Fruit fly (Drosophila melanogaster): ENCODE measurements around the gene Jig.

The Jig gene

DNA sequence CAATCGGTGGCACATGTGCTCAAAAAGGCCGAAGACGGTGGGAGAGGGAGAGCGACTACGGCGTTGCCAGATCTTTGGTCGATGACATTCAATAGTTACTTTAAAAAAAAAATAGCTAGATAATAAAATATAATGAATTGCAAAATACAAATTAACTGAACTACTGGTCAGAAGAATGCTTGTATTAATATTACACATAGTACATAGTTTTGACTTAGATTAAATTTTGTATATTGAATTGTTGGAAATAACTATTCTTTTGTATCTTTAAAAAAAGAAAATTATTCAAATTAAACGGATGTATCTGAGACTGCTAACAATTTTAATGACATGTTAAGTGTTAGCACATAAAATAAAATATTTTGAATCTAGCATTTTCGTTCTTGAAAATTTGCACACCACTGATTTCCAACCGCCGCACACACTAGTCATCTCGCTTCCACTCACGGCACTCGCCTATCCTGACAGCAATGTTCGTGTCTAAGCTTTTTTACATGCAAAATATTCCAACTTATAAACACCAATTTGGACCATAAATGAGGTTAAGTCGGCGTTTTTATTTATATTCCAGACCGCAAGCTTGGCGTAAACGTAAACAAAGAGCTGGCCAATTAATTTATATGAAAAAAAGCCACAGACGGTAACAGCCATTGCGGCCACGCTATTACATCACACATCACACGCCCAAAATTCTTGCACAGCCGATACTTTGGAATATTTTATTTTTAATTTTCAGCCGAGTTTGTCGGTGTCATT, 14.4 kb downstream of the Jig start (continued):
- TF ChIP-seq CG13287 (GFP tag; IDR thresholded peaks at IDR 0.05; ENCODE audit: partially characterized antibody) = no peak
- no peak for TF ChIP-seq kah (GFP tag; optimal IDR thresholded peaks at IDR 0.05)
- no peak for TF ChIP-seq B-H2 (GFP tag; optimal IDR thresholded peaks at IDR 0.05)
- TF ChIP-seq Ets65A (GFP tag) = peak; percentile 95
- peak; percentile 51 for TF ChIP-seq CG6813 (GFP tag; optimal IDR thresholded peaks at IDR 0.05)
- peak; percentile 75 for TF ChIP-seq PHDP (tag; optimal IDR thresholded peaks at IDR 0.05)
- TF ChIP-seq CG9932 (GFP tag; IDR thresholded peaks at IDR 0.05) = peak; percentile 80
- TF ChIP-seq Poxn (GFP tag; IDR thresholded peaks at IDR 0.05) = no peak
- peak; percentile 30 for TF ChIP-seq Usf (GFP tag; optimal IDR thresholded peaks at IDR 0.05)
- no peak for TF ChIP-seq GATAe (GFP tag; conservative IDR thresholded peaks at IDR 0.05)
- TF ChIP-seq CG7372 (GFP tag; IDR thresholded peaks at IDR 0.05) = 0 out of 2 replicates have a peak, but pooled peaks have one; percentile 17
- TF ChIP-seq mld (GFP tag; IDR thresholded peaks at IDR 0.05; ENCODE audit: partially characterized antibody) = no peak
- TF ChIP-seq CG7987 (GFP tag; optimal IDR thresholded peaks at IDR 0.05) = no peak
- peak; percentile 73 for TF ChIP-seq Fer1 (GFP tag; optimal IDR thresholded peaks at IDR 0.05)
- 0 out of 2 replicates have a peak, but pooled peaks have one; percentile 31 for TF ChIP-seq danr (GFP tag; IDR thresholded peaks at IDR 0.05)
- peak; percentile 89 for TF ChIP-seq CoRest (tag; optimal IDR thresholded peaks at IDR 0.05)
- no peak for TF ChIP-seq lbe (GFP tag; optimal IDR thresholded peaks at IDR 0.05)
- peak; percentile 45 for TF ChIP-seq ems (GFP tag; optimal IDR thresholded peaks at IDR 0.05)
- TF ChIP-seq unpg (GFP tag; optimal IDR thresholded peaks at IDR 0.05) = peak; percentile 62
- TF ChIP-seq toy (GFP tag; IDR thresholded peaks at IDR 0.05) = no peak
- no peak for TF ChIP-seq CG14965 (GFP tag; optimal IDR thresholded peaks at IDR 0.05; ENCODE audit: borderline replicate concordance)
- peak; percentile 63; the same call in 1 of the 2 replicates for TF ChIP-seq ttk (GFP tag; IDR thresholded peaks at IDR 0.05)
- no peak for TF ChIP-seq MESR4 (GFP tag; optimal IDR thresholded peaks at IDR 0.05)
- peak; percentile 85 for TF ChIP-seq CG13424 (tag; optimal IDR thresholded peaks at IDR 0.05)
- TF ChIP-seq CG6791 (GFP tag; IDR thresholded peaks at IDR 0.05; ENCODE audit: partially characterized antibody) = no peak
- TF ChIP-seq Max (GFP tag; optimal IDR thresholded peaks at IDR 0.05) = peak; percentile 29
- peak in 1 of 2 experiments; percentile 5 for TF ChIP-seq Hr78 (GFP tag; optimal IDR thresholded peaks at IDR 0.05)
- peak; percentile 78 for TF ChIP-seq dmrt99B (tag; optimal IDR thresholded peaks at IDR 0.05)
- TF ChIP-seq pb (GFP tag; optimal IDR thresholded peaks at IDR 0.05) = no peak
- peak; percentile 82 for TF ChIP-seq sens (GFP tag)
- TF ChIP-seq Meics (GFP tag; optimal IDR thresholded peaks at IDR 0.05) = peak; percentile 86
- TF ChIP-seq ara (GFP tag; IDR thresholded peaks at IDR 0.05) = 0 out of 2 replicates have a peak, but pooled peaks have one; percentile 11
- TF ChIP-seq zfh1 (GFP tag; IDR thresholded peaks at IDR 0.05) = peak; percentile 53; the same call in 2 of the 3 replicates
- TF ChIP-seq dan (GFP tag; IDR thresholded peaks at IDR 0.05) = no peak
- TF ChIP-seq Sin3A (optimal IDR thresholded peaks at IDR 0.05) = peak; percentile 4
- TF ChIP-seq ase (GFP tag; IDR thresholded peaks at IDR 0.05) = no peak
- no peak for TF ChIP-seq pita (GFP tag; optimal IDR thresholded peaks at IDR 0.05)
- peak; percentile 81 for TF ChIP-seq CG10147 (GFP tag; optimal IDR thresholded peaks at IDR 0.05)
- peak; percentile 43 for TF ChIP-seq ATbp (GFP tag; optimal IDR thresholded peaks at IDR 0.05)
- peak; percentile 60 for TF ChIP-seq CG31224 (GFP tag; IDR thresholded peaks at IDR 0.05)
- no peak for TF ChIP-seq CTCF (GFP tag; optimal IDR thresholded peaks at IDR 0.05)
- TF ChIP-seq usp (GFP tag; optimal IDR thresholded peaks at IDR 0.05) = no peak
- TF ChIP-seq CG2889 (GFP tag; IDR thresholded peaks at IDR 0.05) = no peak
- peak; percentile 77 for TF ChIP-seq CG10209 (GFP tag; optimal IDR thresholded peaks at IDR 0.05)
- TF ChIP-seq disco-r (GFP tag; optimal IDR thresholded peaks at IDR 0.05) = peak; percentile 32
- TF ChIP-seq ash1 (GFP tag; optimal IDR thresholded peaks at IDR 0.05) = no peak
- TF ChIP-seq kay (GFP tag; optimal IDR thresholded peaks at IDR 0.05) = peak; percentile 53
- TF ChIP-seq CG14050 (GFP tag; IDR thresholded peaks at IDR 0.05) = peak; percentile 23; the same call in 1 of the 3 replicates
- TF ChIP-seq CG12219 (GFP tag; optimal IDR thresholded peaks at IDR 0.05) = peak; percentile 44
- TF ChIP-seq tna (GFP tag; IDR thresholded peaks at IDR 0.05; ENCODE audit: partially characterized antibody) = no peak
